Worm (Caenorhabditis elegans): Measurements from ENCODE around the gene acly-1.

DNA sequence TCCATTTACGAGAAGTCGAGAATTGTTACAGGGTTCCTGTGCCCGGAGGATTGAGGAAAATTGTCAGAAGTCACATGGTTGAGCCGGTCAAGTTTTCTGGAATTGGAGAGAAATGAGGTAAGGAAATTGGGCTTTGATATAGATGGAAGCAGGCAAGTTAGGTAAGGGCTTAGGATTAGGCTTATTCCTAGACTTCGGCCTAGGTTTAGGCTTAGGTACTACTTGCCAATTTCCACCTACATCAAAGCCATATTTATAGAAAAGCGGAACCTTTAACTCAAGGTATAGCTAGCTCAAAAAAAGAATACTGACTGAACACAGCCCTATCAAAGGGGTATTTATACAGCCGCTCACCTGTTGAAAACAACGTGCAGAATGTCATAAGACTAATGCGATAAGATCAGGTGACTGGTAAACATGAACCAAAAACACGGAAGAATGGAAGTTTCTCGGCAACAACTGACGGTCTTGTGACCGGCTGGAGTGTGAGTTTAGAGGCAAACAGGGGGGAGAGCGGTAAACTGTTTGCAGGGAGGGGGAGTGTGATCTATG lies 25.3 kb downstream of the acly-1 start:
- TF ChIP-seq ceh-36 (tag; optimal IDR thresholded peaks at IDR 0.05) = no peak
- TF ChIP-seq scrt-1 (GFP tag; IDR thresholded peaks at IDR 0.05) = no peak
- no peak for TF ChIP-seq tbx-11 (GFP tag; IDR thresholded peaks at IDR 0.05)
- no peak for TF ChIP-seq hmg-4 (GFP tag; optimal IDR thresholded peaks at IDR 0.05)
- TF ChIP-seq ets-7 (tag; optimal IDR thresholded peaks at IDR 0.05) = no peak
- no peak for TF ChIP-seq ama-1 (optimal IDR thresholded peaks at IDR 0.05)
- no peak for TF ChIP-seq sea-1 (GFP tag; conservative IDR thresholded peaks at IDR 0.05)
- TF ChIP-seq hmbx-1 (tag; optimal IDR thresholded peaks at IDR 0.05) = no peak
